Worm (Caenorhabditis elegans) whole organism, L1 larva: Measurements from ENCODE around the gene scav-3.

ENCODE experiments used
- ces-1 ChIP-seq: fragments of 150-350 bp; optimal IDR thresholded peaks from 2 replicates; lab custom pipeline; 2014; ENCODE audit warnings: missing biosample characterization, missing genetic modification reagents, missing genetic modification characterization
- egl-27 ChIP-seq, 2 experiments: fragments of 150-350 bp in 1 of 2; sonication (generic microtip); optimal IDR thresholded peaks; 3 replicates each; lab custom pipeline; 2017 to 2018; ENCODE audit warnings: missing biosample characterization in 2 of 2, missing genetic modification characterization in 2 of 2, missing genetic modification reagents in 2 of 2
- elt-3 ChIP-seq, 6 experiments: fragments of 150-350 bp in 1 of 6; sonication (generic microtip); optimal IDR thresholded peaks; 2 replicates each; lab custom pipeline; 2017 to 2018; ENCODE audit warnings: missing biosample characterization in 6 of 6, missing genetic modification characterization in 6 of 6, inconsistent platforms in 1 of 6
- fkh-10 ChIP-seq: sonication (generic microtip); optimal IDR thresholded peaks from 2 replicates; lab custom pipeline; 2017; ENCODE audit warnings: missing biosample characterization, missing genetic modification reagents, missing genetic modification characterization
- lin-39 ChIP-seq: fragments of 150-350 bp; optimal IDR thresholded peaks from 2 replicates; lab custom pipeline; 2014; ENCODE audit warnings: missing biosample characterization, missing genetic modification reagents, missing genetic modification characterization
- mef-2 ChIP-seq: fragments of 150-350 bp; optimal IDR thresholded peaks from 2 replicates; lab custom pipeline; 2014; ENCODE audit warnings: missing biosample characterization, missing genetic modification characterization
- nhr-11 ChIP-seq: fragments of 150-350 bp; optimal IDR thresholded peaks from 2 replicates; lab custom pipeline; 2014; ENCODE audit warnings: missing biosample characterization, missing genetic modification characterization
- nhr-76 ChIP-seq: sonication (generic microtip); optimal IDR thresholded peaks from 2 replicates; lab custom pipeline; 2017; ENCODE audit warnings: missing biosample characterization, missing genetic modification characterization
- sup-37 ChIP-seq: fragments of 200-800 bp; sonication (Bioruptor generic); optimal IDR thresholded peaks from 2 replicates; lab custom pipeline; 2018; ENCODE audit warnings: mild to moderate bottlenecking, missing genetic modification characterization, missing compliant biosample characterization
- unc-86 ChIP-seq: sonication (generic microtip); optimal IDR thresholded peaks from 2 replicates; lab custom pipeline; 2016; ENCODE audit warnings: missing genetic modification characterization, missing compliant biosample characterization
- ztf-4 ChIP-seq: fragments of 150-350 bp; optimal IDR thresholded peaks from 2 replicates; lab custom pipeline; 2014; ENCODE audit warnings: missing biosample characterization, missing genetic modification characterization

DNA sequence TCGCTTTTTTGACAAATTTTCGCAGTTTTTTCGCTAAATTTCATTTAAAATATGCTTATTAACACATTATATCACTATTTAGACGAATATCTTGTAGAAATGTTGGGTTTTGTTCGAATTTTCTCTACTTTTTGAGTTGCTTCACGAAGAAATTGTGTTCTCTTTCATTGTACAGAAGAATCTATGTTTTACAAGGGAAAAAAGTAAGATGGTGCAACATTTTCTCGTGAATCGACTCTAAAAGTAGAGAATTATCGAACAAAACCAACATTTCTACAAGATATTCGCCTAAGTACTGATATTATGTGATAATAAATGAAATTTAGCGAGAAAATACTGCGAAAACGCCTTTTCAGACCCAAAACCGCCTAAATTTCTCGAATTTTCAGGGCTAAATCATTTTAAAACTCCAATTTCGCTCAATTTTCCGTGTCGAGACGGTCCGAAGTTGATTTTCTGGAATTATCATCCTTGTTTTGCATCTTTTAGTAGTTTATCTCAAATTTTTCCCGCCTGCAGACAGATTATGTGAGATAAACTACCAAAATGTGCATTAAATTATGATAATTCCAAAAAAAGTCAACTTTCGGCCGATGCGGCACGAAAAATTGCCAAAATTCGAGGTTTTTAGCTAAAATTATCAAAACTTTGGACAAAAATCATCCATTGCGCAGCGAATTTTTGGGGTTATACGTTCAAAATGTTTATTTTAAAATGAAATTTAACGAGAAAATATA, 29.0 kb downstream of the scav-3 start:
- no peak for TF ChIP-seq egl-27 (tag; optimal IDR thresholded peaks at IDR 0.05; lab: Kevin White, UChicago)
- TF ChIP-seq ces-1 (GFP tag; lab: Kevin White, UChicago): no peak
- TF ChIP-seq nhr-76 (tag; lab: Kevin White, UChicago): no peak
- no peak for TF ChIP-seq lin-39 (tag; lab: Kevin White, UChicago)
- no peak for TF ChIP-seq elt-3 (tag; optimal IDR thresholded peaks at IDR 0.05; lab: Kevin White, UChicago)
- no peak for TF ChIP-seq ztf-4 (tag; lab: Kevin White, UChicago)
- no peak for TF ChIP-seq fkh-10
- no peak for TF ChIP-seq mef-2
- no peak for TF ChIP-seq unc-86 (tag; lab: Kevin White, UChicago)
- no peak for TF ChIP-seq nhr-11 (tag; lab: Kevin White, UChicago)
- TF ChIP-seq sup-37 (GFP tag; lab: Kevin White, UChicago): no peak
